Worm (Caenorhabditis elegans): ENCODE data around the gene C27D6.1.
A peak's percentile ranks its signal among the peaks of the same experiment; 100 is the strongest.

C27D6.1 gene

DNA sequence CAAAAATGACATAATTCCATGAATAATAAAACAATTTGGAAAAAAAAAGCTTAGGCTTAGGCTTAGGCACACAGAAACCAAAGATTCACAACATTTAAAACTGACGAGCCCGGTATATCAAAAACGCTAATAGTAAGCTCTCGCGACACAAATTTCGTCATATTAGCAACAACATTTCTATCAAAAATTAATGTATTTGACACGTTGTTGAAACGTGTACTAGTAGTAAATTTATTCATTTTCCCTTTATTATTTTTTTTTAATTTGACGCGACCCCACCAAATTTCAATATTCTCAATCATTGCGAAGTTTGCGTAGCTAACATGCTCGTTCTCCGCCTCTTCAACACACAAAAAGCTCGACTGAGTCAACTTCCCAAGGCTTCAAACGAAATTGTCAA lies 39.4 kb downstream of the C27D6.1 start, which contains the start of gene C34F11.2:
Gene C34F11.2, plus strand, starts transcription at position 301 of the 400 bp plus-strand sequence.
- TF ChIP-seq ztf-23 (GFP tag; IDR thresholded peaks at IDR 0.05) (no peak), tab-1 (GFP tag; IDR thresholded peaks at IDR 0.05) (no peak), ref-1 (GFP tag; conservative IDR thresholded peaks at IDR 0.05) (no peak), ztf-29 (GFP tag; IDR thresholded peaks at IDR 0.05) (no peak), klf-2 (GFP tag; conservative IDR thresholded peaks at IDR 0.05) (no peak), T22C8.4 (GFP tag; IDR thresholded peaks at IDR 0.05) (no peak), flt-1 (GFP tag; IDR thresholded peaks at IDR 0.05) (no peak), med-1 (GFP tag; optimal IDR thresholded peaks at IDR 0.05; ENCODE audit: insufficient read depth) (no peak), cog-1 (tag; optimal IDR thresholded peaks at IDR 0.05) (no peak)

ce11 chrII:5212675-5213074 lies 40.1 kb downstream of the C27D6.1 start, which contains the start of gene C34F11.1:
C34F11.1 (plus strand) TSS chrII:5212975.
- TF ChIP-seq T22C8.4 (GFP tag; IDR thresholded peaks at IDR 0.05) (no peak), ref-1 (GFP tag; conservative IDR thresholded peaks at IDR 0.05) (no peak)

DNA sequence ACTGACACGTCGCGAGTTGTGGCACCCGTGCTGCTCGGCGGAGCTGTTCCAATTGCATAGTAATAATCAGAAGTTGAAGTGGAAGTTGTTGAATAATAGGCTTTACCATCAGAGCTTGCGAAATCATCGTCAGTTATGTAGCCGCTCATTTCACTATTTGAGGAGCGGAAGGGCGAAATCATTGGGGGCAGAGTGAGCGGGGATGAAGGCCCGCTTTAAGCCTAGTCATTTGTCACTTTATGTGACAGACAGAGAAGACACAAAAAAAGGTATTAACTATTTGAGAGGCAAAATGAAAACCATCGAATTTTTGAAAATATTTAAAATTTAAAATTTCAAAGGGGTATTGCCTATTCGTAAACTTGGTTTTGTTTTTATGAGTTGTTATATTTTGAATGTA lies 45.8 kb downstream of the C27D6.1 start:
- no peak for TF ChIP-seq ref-1 (GFP tag; conservative IDR thresholded peaks at IDR 0.05)
- TF ChIP-seq ztf-29 (GFP tag; IDR thresholded peaks at IDR 0.05) = no peak
- TF ChIP-seq tab-1 (GFP tag; IDR thresholded peaks at IDR 0.05) = no peak
- no peak for TF ChIP-seq ztf-23 (GFP tag; IDR thresholded peaks at IDR 0.05)
- no peak for TF ChIP-seq flt-1 (GFP tag; IDR thresholded peaks at IDR 0.05)
- TF ChIP-seq T22C8.4 (GFP tag; IDR thresholded peaks at IDR 0.05) = no peak
- no peak for TF ChIP-seq med-1 (GFP tag; optimal IDR thresholded peaks at IDR 0.05; ENCODE audit: insufficient read depth)
- TF ChIP-seq cog-1 (tag; optimal IDR thresholded peaks at IDR 0.05) = no peak
- no peak for TF ChIP-seq klf-2 (GFP tag; conservative IDR thresholded peaks at IDR 0.05)

DNA sequence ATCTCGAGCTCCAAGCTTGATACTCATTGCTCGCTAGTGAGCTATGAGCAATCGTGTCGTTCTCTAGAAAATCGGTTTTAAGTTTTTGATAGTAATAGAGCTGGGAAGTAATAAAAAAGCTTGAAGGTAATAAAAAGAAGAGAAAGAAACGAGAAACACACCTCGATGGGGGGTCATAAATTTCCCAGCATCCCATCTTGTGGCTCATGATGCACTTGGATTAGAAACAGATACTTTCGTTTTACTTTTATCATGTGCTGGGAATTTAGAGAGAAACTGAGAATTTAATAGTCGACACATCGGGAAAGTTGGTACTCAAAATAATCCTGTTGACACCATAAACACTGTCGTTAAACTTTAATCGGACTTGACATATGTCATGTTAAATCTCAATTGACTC lies 48.1 kb downstream of the C27D6.1 start:
- no peak for TF ChIP-seq ztf-29 (GFP tag; IDR thresholded peaks at IDR 0.05)
- TF ChIP-seq klf-2 (GFP tag; conservative IDR thresholded peaks at IDR 0.05) = no peak
- no peak for TF ChIP-seq flt-1 (GFP tag; IDR thresholded peaks at IDR 0.05)
- no peak for TF ChIP-seq T22C8.4 (GFP tag; IDR thresholded peaks at IDR 0.05)
- no peak for TF ChIP-seq ztf-23 (GFP tag; IDR thresholded peaks at IDR 0.05)
- no peak for TF ChIP-seq ref-1 (GFP tag; conservative IDR thresholded peaks at IDR 0.05)
- TF ChIP-seq med-1 (GFP tag; optimal IDR thresholded peaks at IDR 0.05; ENCODE audit: insufficient read depth) = no peak
- TF ChIP-seq cog-1 (tag; optimal IDR thresholded peaks at IDR 0.05) = no peak
- TF ChIP-seq tab-1 (GFP tag; IDR thresholded peaks at IDR 0.05) = no peak

- TF ChIP-seq flt-1 (GFP tag; IDR thresholded peaks at IDR 0.05) = no peak
- no peak for TF ChIP-seq T22C8.4 (GFP tag; IDR thresholded peaks at IDR 0.05)
- no peak for TF ChIP-seq cog-1 (tag; optimal IDR thresholded peaks at IDR 0.05)
- no peak for TF ChIP-seq ztf-23 (GFP tag; IDR thresholded peaks at IDR 0.05)
- TF ChIP-seq ztf-29 (GFP tag; IDR thresholded peaks at IDR 0.05) = no peak
- no peak for TF ChIP-seq klf-2 (GFP tag; conservative IDR thresholded peaks at IDR 0.05)
- no peak for TF ChIP-seq med-1 (GFP tag; optimal IDR thresholded peaks at IDR 0.05; ENCODE audit: insufficient read depth)
- no peak for TF ChIP-seq ref-1 (GFP tag; conservative IDR thresholded peaks at IDR 0.05)
- no peak for TF ChIP-seq tab-1 (GFP tag; IDR thresholded peaks at IDR 0.05)
Observed at ce11 chrII:5222830-5223229, 50.3 kb downstream of the C27D6.1 start.

- TF ChIP-seq med-1 (GFP tag; optimal IDR thresholded peaks at IDR 0.05; ENCODE audit: insufficient read depth) (no peak), ztf-23 (GFP tag; IDR thresholded peaks at IDR 0.05) (no peak), klf-2 (GFP tag; conservative IDR thresholded peaks at IDR 0.05) (no peak), ztf-29 (GFP tag; IDR thresholded peaks at IDR 0.05) (no peak), cog-1 (tag; optimal IDR thresholded peaks at IDR 0.05) (no peak), T22C8.4 (GFP tag; IDR thresholded peaks at IDR 0.05) (no peak), flt-1 (GFP tag; IDR thresholded peaks at IDR 0.05) (no peak), ref-1 (GFP tag; conservative IDR thresholded peaks at IDR 0.05) (no peak), tab-1 (GFP tag; IDR thresholded peaks at IDR 0.05) (no peak)
Observed at ce11 chrII:5225284-5225683, 52.7 kb downstream of the C27D6.1 start, which contains the start of gene dsh-1. dsh-1 (minus strand) TSS chrII:5225384.

DNA sequence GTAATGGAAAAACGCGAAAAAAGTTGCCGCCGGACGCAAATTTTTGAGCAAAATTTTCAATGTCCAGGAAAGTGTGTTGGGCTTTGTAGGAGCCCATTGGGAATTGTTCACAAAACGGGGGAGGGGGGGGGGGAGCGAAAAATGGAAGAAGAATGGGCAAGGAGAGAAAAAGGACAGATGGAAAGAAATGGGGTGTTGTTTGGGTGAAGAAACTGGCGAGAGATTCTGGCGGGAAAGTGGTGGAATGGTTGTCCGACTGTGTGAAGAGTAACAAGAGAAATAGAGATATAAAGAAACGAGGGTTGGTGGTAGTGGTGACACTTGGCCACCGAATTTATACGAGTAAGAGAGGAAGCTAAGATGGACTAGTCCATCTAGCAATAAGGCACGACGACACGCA lies 53.8 kb downstream of the C27D6.1 start:
- TF ChIP-seq klf-2 (GFP tag; conservative IDR thresholded peaks at IDR 0.05) = no peak
- TF ChIP-seq flt-1 (GFP tag; IDR thresholded peaks at IDR 0.05) = peak; percentile 17; the same call in 1 of the 2 replicates
- TF ChIP-seq ref-1 (GFP tag; conservative IDR thresholded peaks at IDR 0.05) = no peak
- TF ChIP-seq ztf-23 (GFP tag; IDR thresholded peaks at IDR 0.05) = 0 out of 2 replicates have a peak, but pooled peaks have one; percentile 54
- no peak for TF ChIP-seq tab-1 (GFP tag; IDR thresholded peaks at IDR 0.05)
